Worm (Caenorhabditis elegans): ENCODE measurements around the gene Y51B9A.6.

- TF ChIP-seq pqm-1 (tag; optimal IDR thresholded peaks at IDR 0.05) = no peak
- TF ChIP-seq nhr-10 (tag; optimal IDR thresholded peaks at IDR 0.05) = no peak
- no peak for TF ChIP-seq dmd-8 (GFP tag; IDR thresholded peaks at IDR 0.05)
- TF ChIP-seq nhr-48 (tag; optimal IDR thresholded peaks at IDR 0.05) = no peak
- no peak for TF ChIP-seq nhr-41 (GFP tag; IDR thresholded peaks at IDR 0.05)
- TF ChIP-seq lsy-2 (tag; optimal IDR thresholded peaks at IDR 0.05) = no peak
- TF ChIP-seq snpc-4 (tag; optimal IDR thresholded peaks at IDR 0.05) = no peak
- no peak for TF ChIP-seq nhr-237 (tag; optimal IDR thresholded peaks at IDR 0.05)
- no peak for TF ChIP-seq lin-39 (tag; optimal IDR thresholded peaks at IDR 0.05)
Observed at ce11 chrII:9403846-9404245, 859 bp upstream of the Y51B9A.6 start, which contains the start of gene Y51B9A.5.
